Worm (Caenorhabditis elegans): ENCODE results near the gene C27H6.9.

Gene C27H6.9

DNA sequence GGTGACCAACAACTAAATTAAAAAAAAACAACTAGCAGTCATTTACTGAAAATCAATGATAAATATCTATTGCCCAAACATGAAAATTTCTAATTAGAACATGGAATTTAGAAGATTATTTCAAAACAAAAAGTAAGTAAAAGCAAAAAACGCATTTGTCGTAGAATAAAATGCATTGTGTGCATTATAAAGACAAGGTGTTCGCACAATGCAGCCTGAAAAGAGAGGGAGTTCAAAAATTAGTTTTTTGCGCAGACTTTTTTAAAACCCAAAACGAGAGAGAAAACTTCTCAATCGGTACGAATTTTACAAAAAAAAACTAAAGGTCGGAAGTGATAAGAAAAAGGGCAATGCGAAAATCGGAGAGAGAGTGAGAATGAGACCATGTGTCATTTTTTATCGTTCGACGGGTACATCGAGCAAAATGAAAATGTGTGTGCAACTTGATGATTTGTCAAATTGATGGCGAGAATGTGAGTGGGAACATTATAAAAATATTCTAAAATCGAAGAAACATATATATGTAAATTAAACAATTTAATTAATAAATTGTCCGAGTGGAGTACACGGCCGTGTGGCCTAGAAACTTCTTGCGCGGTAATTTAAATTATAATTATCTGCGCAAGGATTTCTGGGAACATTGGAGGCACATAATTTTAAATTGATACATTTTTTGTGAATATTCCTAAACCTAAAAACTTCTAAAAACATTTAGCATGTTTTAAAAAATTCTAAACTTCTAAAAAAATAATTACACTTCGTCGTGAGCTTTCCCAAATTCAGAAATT, 48.9 kb downstream of the C27H6.9 start (continued):
- TF ChIP-seq ceh-20 (GFP tag; IDR thresholded peaks at IDR 0.05) (no peak), ceh-62 (tag; optimal IDR thresholded peaks at IDR 0.05) (no peak), snpc-1.2 (GFP tag; IDR thresholded peaks at IDR 0.05) (no peak), F26F4.8 (GFP tag; conservative IDR thresholded peaks at IDR 0.05) (no peak), mdt-29 (GFP tag; IDR thresholded peaks at IDR 0.05) (no peak), spr-3 (GFP tag; optimal IDR thresholded peaks at IDR 0.05) (no peak), lin-13 (GFP tag; optimal IDR thresholded peaks at IDR 0.05) (no peak), jun-1 (tag; optimal IDR thresholded peaks at IDR 0.05) (no peak), egl-27 (tag; optimal IDR thresholded peaks at IDR 0.05) (no peak), nhr-11 (tag; optimal IDR thresholded peaks at IDR 0.05) (no peak), pqm-1 (tag; optimal IDR thresholded peaks at IDR 0.05) (peak; percentile 55), F37D6.2 (tag; optimal IDR thresholded peaks at IDR 0.05) (no peak), nhr-6 (tag; optimal IDR thresholded peaks at IDR 0.05) (no peak), F10B5.3 (tag; optimal IDR thresholded peaks at IDR 0.05) (no peak), tag-97 (GFP tag; IDR thresholded peaks at IDR 0.05) (no peak), unc-62 (GFP tag; optimal IDR thresholded peaks at IDR 0.05 in 1 of 2) (no peak), unc-62 (tag; optimal IDR thresholded peaks at IDR 0.05) (no peak), lin-29 (GFP tag; IDR thresholded peaks at IDR 0.05) (0 out of 2 replicates have a peak, but pooled peaks have one; percentile 13), lin-39 (tag; optimal IDR thresholded peaks at IDR 0.05) (no peak), fos-1 (tag; optimal IDR thresholded peaks at IDR 0.05) (no peak), nhr-42 (GFP tag; IDR thresholded peaks at IDR 0.05) (no peak), saeg-2 (GFP tag; IDR thresholded peaks at IDR 0.05) (no peak), zag-1 (tag; optimal IDR thresholded peaks at IDR 0.05) (no peak), ceh-82 (tag; optimal IDR thresholded peaks at IDR 0.05) (no peak), aly-2 (tag; optimal IDR thresholded peaks at IDR 0.05) (no peak), vab-7 (GFP tag; IDR thresholded peaks at IDR 0.05) (no peak), hlh-30 (tag; optimal IDR thresholded peaks at IDR 0.05; ENCODE audit: insufficient read depth) (peak; percentile 50), daf-16 (GFP tag; optimal IDR thresholded peaks at IDR 0.05) (no peak), daf-16 (tag; optimal IDR thresholded peaks at IDR 0.05) (no peak), cey-2 (tag; optimal IDR thresholded peaks at IDR 0.05; ENCODE audit: borderline replicate concordance, insufficient read depth) (no peak), R02D3.7 (tag; optimal IDR thresholded peaks at IDR 0.05) (no peak), dve-1 (tag; optimal IDR thresholded peaks at IDR 0.05; ENCODE audit: insufficient read depth) (peak; percentile 43), lin-1 (GFP tag; IDR thresholded peaks at IDR 0.05) (0 out of 2 replicates have a peak, but pooled peaks have one; percentile 45), snpc-4 (tag; optimal IDR thresholded peaks at IDR 0.05) (no peak), gei-8 (GFP tag; optimal IDR thresholded peaks at IDR 0.05) (no peak), Y48G9A.11 (GFP tag; IDR thresholded peaks at IDR 0.05) (no peak), Y5F2A.4 (GFP tag; optimal IDR thresholded peaks at IDR 0.05) (no peak), ceh-44 (GFP tag; IDR thresholded peaks at IDR 0.05) (no peak), nhr-41 (GFP tag; IDR thresholded peaks at IDR 0.05) (no peak), mxl-2 (GFP tag; conservative IDR thresholded peaks at IDR 0.05) (no peak), ctbp-1 (GFP tag; IDR thresholded peaks at IDR 0.05) (no peak), duxl-1 (tag; optimal IDR thresholded peaks at IDR 0.05; ENCODE audit: poor library complexity) (no peak), lsy-2 (tag; optimal IDR thresholded peaks at IDR 0.05) (peak in 1 of 2 experiments; percentile 48), attf-4 (tag; optimal IDR thresholded peaks at IDR 0.05) (no peak), lin-15B (tag; optimal IDR thresholded peaks at IDR 0.05) (no peak), ztf-7 (tag; optimal IDR thresholded peaks at IDR 0.05) (no peak), nhr-102 (tag; optimal IDR thresholded peaks at IDR 0.05) (peak; percentile 31), madf-9 (GFP tag; conservative IDR thresholded peaks at IDR 0.05) (no peak), mxl-3 (GFP tag; optimal IDR thresholded peaks at IDR 0.05) (peak; percentile 73), madf-5 (GFP tag; IDR thresholded peaks at IDR 0.05) (no peak), hif-1 (tag; optimal IDR thresholded peaks at IDR 0.05) (no peak)

All from whole organism, L4 larva.